Worm (Caenorhabditis elegans): ENCODE results near the gene H23N18.5.
A peak's percentile ranks its signal among the peaks of the same experiment; 100 is the strongest.

Gene H23N18.5

DNA sequence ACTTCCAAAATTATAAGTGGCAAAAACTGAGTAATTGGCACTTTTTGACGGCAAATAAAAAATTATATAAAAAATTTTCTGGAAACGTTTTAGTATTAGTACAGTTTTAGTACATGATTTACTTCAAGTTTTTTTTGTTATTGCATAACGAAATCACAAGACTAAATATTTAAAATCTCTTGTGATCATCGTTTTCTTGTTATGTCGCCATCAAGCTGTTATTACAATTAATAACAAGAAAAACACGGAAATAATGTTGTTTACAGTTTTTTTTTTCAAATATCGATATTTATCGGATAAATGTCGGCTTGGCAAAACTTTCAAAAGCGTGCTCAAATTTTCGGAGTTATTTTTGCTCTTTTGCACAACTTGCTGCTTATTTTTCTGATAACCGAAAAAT, 36.5 kb upstream of the H23N18.5 start, which contains the start of gene str-209:
Gene str-209, plus strand, starts transcription at position 301 of the 400 bp plus-strand sequence.
- TF ChIP-seq egl-27 (tag; optimal IDR thresholded peaks at IDR 0.05), result no peak
- no peak for TF ChIP-seq lin-13 (GFP tag; optimal IDR thresholded peaks at IDR 0.05)
- no peak for TF ChIP-seq nhr-10 (tag; optimal IDR thresholded peaks at IDR 0.05)
- no peak for TF ChIP-seq mdl-1 (tag; optimal IDR thresholded peaks at IDR 0.05)
- no peak for TF ChIP-seq unc-39 (tag; optimal IDR thresholded peaks at IDR 0.05)
- no peak for TF ChIP-seq mbf-1 (tag; optimal IDR thresholded peaks at IDR 0.05)
- TF ChIP-seq gmeb-1 (tag; optimal IDR thresholded peaks at IDR 0.05), result no peak
- no peak for TF ChIP-seq mab-5 (tag; optimal IDR thresholded peaks at IDR 0.05)
- TF ChIP-seq ztf-1 (GFP tag; conservative IDR thresholded peaks at IDR 0.05), result no peak
- no peak for TF ChIP-seq Y55F3AM.14 (GFP tag; optimal IDR thresholded peaks at IDR 0.05)

- no peak for TF ChIP-seq mab-5 (tag; optimal IDR thresholded peaks at IDR 0.05)
- TF ChIP-seq aly-2 (tag; optimal IDR thresholded peaks at IDR 0.05), result no peak
- TF ChIP-seq lin-13 (GFP tag; optimal IDR thresholded peaks at IDR 0.05), result no peak
- TF ChIP-seq alr-1 (tag; optimal IDR thresholded peaks at IDR 0.05), result no peak
- no peak for TF ChIP-seq mbf-1 (tag; optimal IDR thresholded peaks at IDR 0.05)
- TF ChIP-seq skn-1 (tag; optimal IDR thresholded peaks at IDR 0.05), result no peak
- no peak for TF ChIP-seq sem-4 (tag; optimal IDR thresholded peaks at IDR 0.05)
- TF ChIP-seq unc-39 (tag; optimal IDR thresholded peaks at IDR 0.05), result no peak
- TF ChIP-seq elt-1 (tag; optimal IDR thresholded peaks at IDR 0.05), result no peak
These were observed 32.0 kb upstream of the H23N18.5 start, which contains the start of gene str-211 for ce11 chrV:4944219-4944618. str-211 (minus strand) TSS chrV:4944319.

DNA sequence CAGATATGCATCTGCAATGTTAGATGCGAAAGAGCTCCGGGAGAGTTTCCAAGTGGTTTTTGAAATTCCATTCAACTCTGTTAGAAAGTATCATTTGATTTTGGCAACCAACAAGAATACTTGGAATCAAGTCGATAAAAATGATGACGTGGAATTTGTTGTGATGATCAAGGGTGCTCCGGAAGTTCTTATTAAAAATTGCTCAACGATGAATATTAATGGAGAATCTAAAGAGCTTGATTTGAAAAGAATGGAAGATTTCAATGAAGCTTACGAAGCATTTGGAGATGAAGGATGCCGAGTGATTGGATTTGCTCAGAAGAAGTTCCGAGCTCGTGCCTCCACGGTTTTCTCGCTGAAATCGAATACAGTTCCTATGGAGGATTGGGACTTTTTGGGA, 25.2 kb upstream of the H23N18.5 start:
- TF ChIP-seq nhr-12 (tag; optimal IDR thresholded peaks at IDR 0.05) (no peak), dmd-4 (tag; optimal IDR thresholded peaks at IDR 0.05) (no peak), sma-9 (GFP tag; optimal IDR thresholded peaks at IDR 0.05) (no peak), sma-9 (tag; optimal IDR thresholded peaks at IDR 0.05) (no peak), F13H6.1 (tag; optimal IDR thresholded peaks at IDR 0.05) (no peak), fos-1 (tag; optimal IDR thresholded peaks at IDR 0.05) (no peak), nhr-10 (tag; optimal IDR thresholded peaks at IDR 0.05) (no peak), nhr-25 (tag; optimal IDR thresholded peaks at IDR 0.05) (no peak), ama-1 (optimal IDR thresholded peaks at IDR 0.05) (no peak), lin-11 (tag; optimal IDR thresholded peaks at IDR 0.05) (no peak), unc-39 (tag; optimal IDR thresholded peaks at IDR 0.05) (no peak), alr-1 (tag; optimal IDR thresholded peaks at IDR 0.05) (no peak), lsy-2 (tag; optimal IDR thresholded peaks at IDR 0.05) (no peak), ceh-82 (tag; optimal IDR thresholded peaks at IDR 0.05) (no peak), lin-13 (GFP tag; optimal IDR thresholded peaks at IDR 0.05) (no peak), nhr-23 (tag; optimal IDR thresholded peaks at IDR 0.05) (no peak), ZK546.5 (tag; optimal IDR thresholded peaks at IDR 0.05) (no peak), nhr-21 (tag; optimal IDR thresholded peaks at IDR 0.05) (no peak), zag-1 (tag; optimal IDR thresholded peaks at IDR 0.05) (no peak), aly-2 (tag; optimal IDR thresholded peaks at IDR 0.05) (no peak)

DNA sequence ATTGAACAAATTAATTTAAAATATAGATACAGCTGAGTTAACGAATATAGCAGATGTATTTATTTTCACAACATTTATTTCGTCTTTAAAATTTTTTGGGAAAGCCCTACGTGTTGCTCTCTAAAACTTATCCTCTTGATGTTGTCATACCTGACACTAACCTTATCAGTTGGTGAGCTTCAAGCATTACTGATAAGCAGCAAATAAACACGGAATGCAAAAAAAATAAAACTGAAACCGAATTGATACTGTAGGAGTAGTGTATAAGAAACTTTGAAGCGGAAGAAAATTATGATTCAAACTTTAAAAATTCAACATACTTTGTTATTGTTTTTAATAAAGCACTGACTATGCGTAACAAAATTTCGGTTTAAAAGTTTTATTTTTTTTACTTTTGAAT, 22.9 kb upstream of the H23N18.5 start:
- TF ChIP-seq fos-1 (tag; optimal IDR thresholded peaks at IDR 0.05), result peak; percentile 30
- TF ChIP-seq snpc-4 (tag; optimal IDR thresholded peaks at IDR 0.05), result no peak

DNA sequence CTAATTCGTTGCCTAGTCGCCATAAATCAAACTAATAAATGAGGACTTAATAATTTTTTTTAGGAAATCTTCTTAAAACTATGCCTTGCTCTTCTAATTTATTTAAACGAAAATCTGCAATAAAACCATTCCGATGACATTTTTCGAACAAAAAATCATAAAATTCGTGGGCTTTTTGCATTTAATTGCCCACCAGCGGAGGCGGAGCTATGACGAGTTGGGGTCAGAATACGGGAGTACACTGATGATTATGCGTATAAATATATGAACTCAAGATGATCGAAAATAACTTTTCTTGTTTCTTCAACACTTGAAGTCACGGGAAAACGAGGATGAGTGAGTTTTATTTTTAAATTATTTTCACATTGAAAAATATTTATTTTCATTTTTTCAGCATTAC, 22.2 kb upstream of the H23N18.5 start, which contains the start of gene catp-2:
Gene catp-2, plus strand, starts transcription at position 301 of the 400 bp plus-strand sequence.
- no peak for TF ChIP-seq nhr-6 (tag; optimal IDR thresholded peaks at IDR 0.05)
- no peak for TF ChIP-seq nhr-25 (tag; optimal IDR thresholded peaks at IDR 0.05)
- TF ChIP-seq nhr-237 (tag; optimal IDR thresholded peaks at IDR 0.05), result no peak
- no peak for TF ChIP-seq alr-1 (tag; optimal IDR thresholded peaks at IDR 0.05)
- no peak for TF ChIP-seq R02D3.7 (tag; optimal IDR thresholded peaks at IDR 0.05)
- no peak for TF ChIP-seq ztf-11 (tag; optimal IDR thresholded peaks at IDR 0.05)
- TF ChIP-seq ZK546.5 (tag; optimal IDR thresholded peaks at IDR 0.05), result no peak
- no peak for TF ChIP-seq mab-5 (tag; optimal IDR thresholded peaks at IDR 0.05)

DNA sequence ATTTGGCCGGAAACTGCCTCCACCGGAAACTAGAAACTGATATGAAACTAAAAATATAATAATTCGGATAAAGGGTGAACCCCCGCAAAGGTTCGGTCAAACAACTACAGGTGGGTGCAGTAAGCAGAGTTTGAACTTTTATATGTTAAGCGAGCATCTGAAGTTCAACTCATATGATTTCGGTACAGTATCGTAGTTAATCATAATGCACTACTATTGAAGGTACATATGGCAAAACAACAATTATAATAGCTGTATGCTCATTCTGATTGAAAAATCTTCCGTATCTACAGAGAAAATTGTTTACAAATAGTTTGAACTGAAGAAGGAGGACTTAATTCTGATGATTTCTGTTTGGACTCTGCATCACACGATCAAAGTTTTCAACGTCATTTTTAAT, 21.1 kb upstream of the H23N18.5 start:
- TF ChIP-seq nhr-12 (tag; optimal IDR thresholded peaks at IDR 0.05) (no peak), unc-39 (tag; optimal IDR thresholded peaks at IDR 0.05) (no peak), nhr-129 (tag; optimal IDR thresholded peaks at IDR 0.05) (no peak), lin-11 (tag; optimal IDR thresholded peaks at IDR 0.05) (no peak), nhr-6 (tag; optimal IDR thresholded peaks at IDR 0.05) (no peak), blmp-1 (tag; optimal IDR thresholded peaks at IDR 0.05; ENCODE audit: insufficient read depth) (no peak), ama-1 (optimal IDR thresholded peaks at IDR 0.05) (no peak), nhr-77 (tag; optimal IDR thresholded peaks at IDR 0.05) (no peak), ztf-1 (GFP tag; conservative IDR thresholded peaks at IDR 0.05) (no peak)

Measured in whole organism, L2 larva.